Fruit fly (Drosophila melanogaster) whole organism, embryonic: Measurements from ENCODE around the gene CHES-1-like.
A peak's percentile ranks its signal among the peaks of the same experiment; 100 is the strongest.

ENCODE experiments used
- Antp ChIP-seq: fragments of 200-800 bp; sonication (Bioruptor generic); optimal IDR thresholded peaks from 3 replicates; lab custom pipeline; 2016; ENCODE audit warnings: missing biosample characterization, missing genetic modification characterization
- B-H1 ChIP-seq: fragments of 200-800 bp; sonication (Bioruptor generic); IDR thresholded peaks from 3 replicates; pipeline ENCODE4 v1.3.6; 2022; ENCODE audit warnings: missing biosample characterization, missing genetic modification characterization
- BEAF-32 ChIP-seq: fragments of 200-800 bp; sonication (Bioruptor generic); optimal IDR thresholded peaks from 3 replicates; lab custom pipeline; 2017; ENCODE audit warnings: missing biosample characterization, missing genetic modification characterization, mild to moderate bottlenecking, moderate library complexity, missing genetic modification reagents
- CG1024 ChIP-seq: fragments of 200-800 bp; sonication (Bioruptor generic); IDR thresholded peaks from 2 replicates; pipeline ENCODE4 v1.3.6; 2022; ENCODE audit warnings: missing biosample characterization, missing genetic modification characterization
- CG12155 ChIP-seq: fragments of 200-800 bp; sonication (Bioruptor generic); optimal IDR thresholded peaks from 3 replicates; lab custom pipeline; 2016; ENCODE audit warnings: missing biosample characterization, missing genetic modification characterization
- CG12299 ChIP-seq: fragments of 200-800 bp; sonication (Bioruptor generic); optimal IDR thresholded peaks from 2 replicates; lab custom pipeline; 2018; ENCODE audit warnings: missing biosample characterization, mild to moderate bottlenecking, missing genetic modification characterization
- CG15269 ChIP-seq: fragments of 200-800 bp; sonication (Bioruptor generic); optimal IDR thresholded peaks from 2 replicates; lab custom pipeline; 2018; ENCODE audit warnings: missing biosample characterization, mild to moderate bottlenecking, missing genetic modification characterization, moderate library complexity
- CG16863 ChIP-seq: fragments of 200-800 bp; sonication (Bioruptor generic); optimal IDR thresholded peaks from 3 replicates; lab custom pipeline; 2016; ENCODE audit warnings: missing biosample characterization, missing genetic modification characterization
- CG2875 ChIP-seq: fragments of 200-800 bp; sonication (Bioruptor generic); optimal IDR thresholded peaks from 2 replicates; lab custom pipeline; 2017; ENCODE audit warnings: missing biosample characterization, mild to moderate bottlenecking, missing genetic modification characterization, missing genetic modification reagents
- CG3407 ChIP-seq: fragments of 200-800 bp; sonication (Bioruptor generic); optimal IDR thresholded peaks from 2 replicates; lab custom pipeline; 2018; ENCODE audit warnings: missing biosample characterization, mild to moderate bottlenecking, missing genetic modification characterization
- CG34224 ChIP-seq: fragments of 200-800 bp; sonication (Bioruptor generic); IDR thresholded peaks from 3 replicates; pipeline ENCODE4 v1.3.6; 2022; ENCODE audit warnings: missing biosample characterization, missing genetic modification characterization; ENCODE audit not compliant: partially characterized antibody
- CG6175 ChIP-seq: fragments of 200-800 bp; sonication (Bioruptor generic); IDR thresholded peaks from 3 replicates; pipeline ENCODE4 v1.3.6; 2022; ENCODE audit warnings: missing biosample characterization, missing genetic modification characterization
- CG6683 ChIP-seq: fragments of 200-800 bp; sonication (Bioruptor generic); optimal IDR thresholded peaks from 2 replicates; lab custom pipeline; 2017; ENCODE audit warnings: missing biosample characterization, mild to moderate bottlenecking, missing genetic modification characterization, missing genetic modification reagents
- CG8290 ChIP-seq, 3 experiments: fragments of 200-800 bp; sonication (Bioruptor generic); optimal IDR thresholded peaks; 2 replicates each; lab custom pipeline; 2016 to 2019; ENCODE audit warnings: missing biosample characterization in 3 of 3, missing genetic modification characterization in 3 of 3, mild to moderate bottlenecking in 2 of 3, moderate library complexity in 1 of 3
- CG9215 ChIP-seq: fragments of 200-800 bp; sonication (Bioruptor generic); IDR thresholded peaks from 2 replicates; pipeline ENCODE4 v1.3.6; 2022; ENCODE audit warnings: missing biosample characterization, missing genetic modification characterization
- CTCF ChIP-seq: fragments of 200-800 bp; sonication (Bioruptor generic); optimal IDR thresholded peaks from 2 replicates; lab custom pipeline; 2017; ENCODE audit warnings: missing biosample characterization, mild to moderate bottlenecking, missing genetic modification characterization, moderate library complexity
- Chrac-16 ChIP-seq: fragments of 200-800 bp; sonication (Bioruptor generic); optimal IDR thresholded peaks from 3 replicates; lab custom pipeline; 2016; ENCODE audit warnings: missing biosample characterization, missing genetic modification characterization
- Dek ChIP-seq: fragments of 200-800 bp; sonication (Bioruptor generic); optimal IDR thresholded peaks from 3 replicates; lab custom pipeline; 2019; ENCODE audit warnings: missing biosample characterization, mild to moderate bottlenecking, missing genetic modification characterization, moderate library complexity
- Lim3 ChIP-seq: fragments of 200-800 bp; sonication (Bioruptor generic); IDR thresholded peaks from 2 replicates; pipeline ENCODE4 v1.3.6; 2022; ENCODE audit warnings: missing biosample characterization, missing genetic modification characterization
- Mrtf ChIP-seq: fragments of 200-800 bp; sonication (Bioruptor generic); IDR thresholded peaks from 3 replicates; pipeline ENCODE4 v1.3.6; 2022; ENCODE audit warnings: missing biosample characterization, missing genetic modification characterization
- Nf-YA ChIP-seq: fragments of 200-800 bp; sonication (Bioruptor generic); IDR thresholded peaks from 2 replicates; pipeline ENCODE4 v1.3.6; 2022; ENCODE audit warnings: missing biosample characterization, missing genetic modification characterization
- Nf-YB ChIP-seq: fragments of 200-800 bp; sonication (Bioruptor generic); optimal IDR thresholded peaks from 3 replicates; lab custom pipeline; 2019; ENCODE audit warnings: missing biosample characterization, mild to moderate bottlenecking, missing genetic modification characterization, moderate library complexity
- Poxn ChIP-seq: fragments of 200-800 bp; sonication (Bioruptor generic); IDR thresholded peaks from 2 replicates; pipeline ENCODE4 v1.3.6; 2022; ENCODE audit warnings: missing biosample characterization, missing genetic modification characterization
- Sox100B ChIP-seq: fragments of 200-800 bp; sonication (Bioruptor generic); optimal IDR thresholded peaks from 3 replicates; lab custom pipeline; 2018; ENCODE audit warnings: missing biosample characterization, mild to moderate bottlenecking, missing genetic modification characterization
- Sry-β ChIP-seq: fragments of 200-800 bp; sonication (Bioruptor generic); optimal IDR thresholded peaks from 2 replicates; lab custom pipeline; 2018; ENCODE audit warnings: missing biosample characterization, mild to moderate bottlenecking, missing genetic modification characterization, moderate library complexity
- Tbp ChIP-seq: fragments of >200 bp; optimal IDR thresholded peaks from 2 replicates; lab custom pipeline; 2018; ENCODE audit warnings: missing biosample characterization, missing genetic modification characterization
- Vsx1 ChIP-seq: fragments of 200-800 bp; sonication (Bioruptor generic); optimal IDR thresholded peaks from 2 replicates; lab custom pipeline; 2017; ENCODE audit warnings: missing biosample characterization, mild to moderate bottlenecking, missing genetic modification characterization, missing genetic modification reagents
- Xrp1 ChIP-seq: fragments of 200-800 bp; sonication (Bioruptor generic); IDR thresholded peaks from 2 replicates; pipeline ENCODE4 v1.3.6; 2022; ENCODE audit warnings: missing biosample characterization, missing genetic modification characterization
- ac ChIP-seq: fragments of 200-800 bp; sonication (Bioruptor generic); optimal IDR thresholded peaks from 3 replicates; lab custom pipeline; 2017; ENCODE audit warnings: missing biosample characterization, mild to moderate bottlenecking, missing genetic modification characterization
- bcd ChIP-seq: fragments of 200-800 bp; sonication (Bioruptor generic); optimal IDR thresholded peaks from 2 replicates; lab custom pipeline; 2017; ENCODE audit warnings: missing biosample characterization, mild to moderate bottlenecking, missing genetic modification characterization
- danr ChIP-seq: fragments of 200-800 bp; sonication (Bioruptor generic); IDR thresholded peaks from 2 replicates; pipeline ENCODE4 v1.3.6; 2022; ENCODE audit warnings: missing biosample characterization, missing genetic modification characterization
- dimm ChIP-seq: fragments of 200-800 bp; sonication (Bioruptor generic); IDR thresholded peaks from 2 replicates; pipeline ENCODE4 v1.3.6; 2022; ENCODE audit warnings: missing biosample characterization, missing genetic modification characterization
- dmrt99B ChIP-seq: fragments of 200-800 bp; sonication (Bioruptor generic); optimal IDR thresholded peaks from 2 replicates; lab custom pipeline; 2018; ENCODE audit warnings: missing biosample characterization, mild to moderate bottlenecking, missing genetic modification characterization, moderate library complexity
- en ChIP-seq: fragments of 200-800 bp; sonication (Bioruptor generic); optimal IDR thresholded peaks from 2 replicates; lab custom pipeline; 2016; ENCODE audit warnings: missing biosample characterization, missing genetic modification characterization
- hkb ChIP-seq, 2 experiments: fragments of 200-800 bp in 1 of 2; fragments of >200 bp in 1 of 2; sonication (Bioruptor generic) in 1 of 2; IDR thresholded peaks in 1 of 2; optimal IDR thresholded peaks in 1 of 2; 2 replicates each; pipeline versions ENCODE4 v1.3.6 to Lab custom; 2017 to 2022; ENCODE audit warnings: missing biosample characterization in 1 of 2, missing genetic modification characterization in 1 of 2
- inv ChIP-seq: fragments of 200-800 bp; sonication (Bioruptor generic); IDR thresholded peaks from 2 replicates; pipeline ENCODE4 v1.3.6; 2022; ENCODE audit warnings: missing biosample characterization, missing genetic modification characterization; ENCODE audit not compliant: partially characterized antibody
- ken ChIP-seq: fragments of 200-800 bp; sonication (Bioruptor generic); IDR thresholded peaks from 3 replicates; pipeline ENCODE4 v1.3.6; 2022; ENCODE audit warnings: missing biosample characterization, missing genetic modification characterization
- lola ChIP-seq, 3 experiments: fragments of >200 bp in 2 of 3; fragments of 200-800 bp in 1 of 3; sonication (Bioruptor generic) in 1 of 3; optimal IDR thresholded peaks; 2 replicates each; lab custom pipeline; 2017 to 2019; ENCODE audit warnings: missing biosample characterization in 3 of 3, missing genetic modification characterization in 3 of 3, mild to moderate bottlenecking in 1 of 3, moderate library complexity in 1 of 3
- p53 ChIP-seq: fragments of 200-800 bp; sonication (Bioruptor generic); optimal IDR thresholded peaks from 2 replicates; lab custom pipeline; 2016; ENCODE audit warnings: missing biosample characterization, missing genetic modification characterization
- pan ChIP-seq, 4 experiments: fragments of >200 bp in 3 of 4; fragments of 200-800 bp in 1 of 4; sonication (Bioruptor generic) in 1 of 4; optimal IDR thresholded peaks in 3 of 4; IDR thresholded peaks in 1 of 4; 2 replicates each; pipeline versions ENCODE4 v1.3.6 to Lab custom; 2017 to 2022; ENCODE audit warnings: missing biosample characterization in 2 of 4, missing genetic modification characterization in 2 of 4, mixed read lengths in 1 of 4
- phol ChIP-seq: fragments of 200-800 bp; sonication (Bioruptor generic); optimal IDR thresholded peaks from 3 replicates; lab custom pipeline; 2018; ENCODE audit warnings: missing biosample characterization, mild to moderate bottlenecking, missing genetic modification characterization, moderate library complexity
- pita ChIP-seq: fragments of 200-800 bp; sonication (Bioruptor generic); optimal IDR thresholded peaks from 2 replicates; lab custom pipeline; 2017; ENCODE audit warnings: missing biosample characterization, mild to moderate bottlenecking, missing genetic modification characterization
- pnt ChIP-seq: fragments of 200-800 bp; sonication (Bioruptor generic); optimal IDR thresholded peaks from 3 replicates; lab custom pipeline; 2016; ENCODE audit warnings: missing biosample characterization, missing genetic modification characterization
- pzg ChIP-seq: fragments of 200-800 bp; sonication (Bioruptor generic); optimal IDR thresholded peaks from 3 replicates; lab custom pipeline; 2018; ENCODE audit warnings: missing biosample characterization, mild to moderate bottlenecking, missing genetic modification characterization, moderate library complexity
- ttk ChIP-seq: fragments of 200-800 bp; sonication (Bioruptor generic); IDR thresholded peaks from 2 replicates; pipeline ENCODE4 v2.1.2; 2022; ENCODE audit warnings: missing biosample characterization, missing genetic modification characterization
- yki ChIP-seq: fragments of >200 bp; optimal IDR thresholded peaks from 3 replicates; lab custom pipeline; 2018
- zfh2 ChIP-seq: fragments of 200-800 bp; sonication (Bioruptor generic); optimal IDR thresholded peaks from 2 replicates; lab custom pipeline; 2016; ENCODE audit warnings: missing biosample characterization, missing genetic modification characterization

CHES-1-like gene

dm6 chrX:7696711-7697654 lies 12.2 kb downstream of the CHES-1-like start (continued):
- TF ChIP-seq B-H1 (GFP tag; lab: Robert Waterston, UW), result peak; percentile 72
- TF ChIP-seq CG6175 (GFP tag; lab: Robert Waterston, UW), result peak; percentile 55; the same call in 1 of the 3 replicates
- TF ChIP-seq pita, result no peak
- peak; percentile 61 for TF ChIP-seq CG1024 (GFP tag; lab: Robert Waterston, UW)
- peak; percentile 96 for TF ChIP-seq CG15269 (tag; lab: Kevin White, UChicago)
- TF ChIP-seq Nf-YA, result peak; percentile 68
- TF ChIP-seq zfh2 (GFP tag; lab: Kevin White, UChicago), result peak; percentile 90
- peak; percentile 70 for TF ChIP-seq CG2875 (GFP tag; lab: Kevin White, UChicago)
- peak; percentile 74 for TF ChIP-seq CG16863 (GFP tag; lab: Kevin White, UChicago)
- TF ChIP-seq danr, result peak; percentile 84
- no peak for TF ChIP-seq Tbp
- TF ChIP-seq bcd (GFP tag; lab: Kevin White, UChicago), result peak; percentile 90
- TF ChIP-seq ttk (GFP tag; lab: Robert Waterston, UW), result peak; percentile 82
- TF ChIP-seq Poxn (GFP tag; lab: Robert Waterston, UW), result peak; percentile 82
- no peak for TF ChIP-seq CG34224
- TF ChIP-seq pan (optimal IDR thresholded peaks at IDR 0.05; lab: Kevin White, UChicago), result no peak
- peak in 1 of 2 experiments; percentile 92 for TF ChIP-seq pan (GFP tag; optimal IDR thresholded peaks at IDR 0.05 in 1 of 2, IDR thresholded peaks at IDR 0.05 in 1 of 2)
- peak; percentile 83 for TF ChIP-seq ken
- TF ChIP-seq hkb (optimal IDR thresholded peaks at IDR 0.05; lab: Kevin White, UChicago), result no peak
- peak; percentile 89 for TF ChIP-seq hkb (GFP tag; IDR thresholded peaks at IDR 0.05; lab: Robert Waterston, UW)
- TF ChIP-seq Sry-β (GFP tag; lab: Kevin White, UChicago), result no peak
- TF ChIP-seq pnt (GFP tag; lab: Kevin White, UChicago), result peak; percentile 68
- TF ChIP-seq CG12299, result peak; percentile 89
- peak; percentile 62 for TF ChIP-seq en (GFP tag; lab: Kevin White, UChicago)
- peak; percentile 45 for TF ChIP-seq CG3407 (GFP tag; lab: Kevin White, UChicago)
- peak; percentile 74 for TF ChIP-seq phol (tag; lab: Kevin White, UChicago)
- TF ChIP-seq CTCF (GFP tag; lab: Kevin White, UChicago), result peak; percentile 38
- TF ChIP-seq Nf-YB, result peak; percentile 69
- TF ChIP-seq lola (GFP tag; optimal IDR thresholded peaks at IDR 0.05; lab: Kevin White, UChicago), result peak in 1 of 3 experiments; percentile 37
- peak; percentile 91 for TF ChIP-seq dmrt99B (tag; lab: Kevin White, UChicago)
- no peak for TF ChIP-seq CG8290 (GFP tag; optimal IDR thresholded peaks at IDR 0.05; lab: Kevin White, UChicago)
- peak in 1 of 2 experiments; percentile 91 for TF ChIP-seq CG8290 (tag; optimal IDR thresholded peaks at IDR 0.05; lab: Kevin White, UChicago)
- peak; percentile 88 for TF ChIP-seq Mrtf (GFP tag; lab: Robert Waterston, UW)
- peak; percentile 55; the same call in 1 of the 2 replicates for TF ChIP-seq dimm (GFP tag; lab: Robert Waterston, UW)
- 0 out of 2 replicates have a peak, but pooled peaks have one; percentile 14 for TF ChIP-seq Lim3
- TF ChIP-seq CG9215 (GFP tag; lab: Robert Waterston, UW), result peak; percentile 90
- peak; percentile 86 for TF ChIP-seq Vsx1
- peak; percentile 4 for TF ChIP-seq BEAF-32 (GFP tag; lab: Kevin White, UChicago)
- peak; percentile 86 for TF ChIP-seq Chrac-16 (GFP tag; lab: Kevin White, UChicago)
- no peak for TF ChIP-seq inv
- peak; percentile 8 for TF ChIP-seq pzg
- peak; percentile 56 for TF ChIP-seq yki
- TF ChIP-seq Sox100B (GFP tag; lab: Kevin White, UChicago), result peak; percentile 88
- peak; percentile 79 for TF ChIP-seq Antp (GFP tag; lab: Kevin White, UChicago)
- TF ChIP-seq p53, result peak; percentile 60
- TF ChIP-seq CG12155 (GFP tag; lab: Kevin White, UChicago), result peak; percentile 89
- peak; percentile 88 for TF ChIP-seq CG6683 (GFP tag; lab: Kevin White, UChicago)
- TF ChIP-seq Xrp1 (GFP tag; lab: Robert Waterston, UW), result peak; percentile 83
- TF ChIP-seq Dek, result peak; percentile 95
- no peak for TF ChIP-seq ac
